Worm (Caenorhabditis elegans): ENCODE measurements around the gene Y43H11AL.1.

ce11 chrII:173679-174078, 58.9 kb downstream of the Y43H11AL.1 start, which contains the start of gene T01D1.7:
- TF ChIP-seq M03D4.4 (tag; optimal IDR thresholded peaks at IDR 0.05) (no peak), lin-13 (tag; optimal IDR thresholded peaks at IDR 0.05) (no peak), snpc-4 (tag; optimal IDR thresholded peaks at IDR 0.05) (no peak), ztf-11 (tag; optimal IDR thresholded peaks at IDR 0.05) (no peak), lin-32 (GFP tag; optimal IDR thresholded peaks at IDR 0.05) (no peak), nhr-12 (tag; optimal IDR thresholded peaks at IDR 0.05) (no peak), ceh-39 (tag; optimal IDR thresholded peaks at IDR 0.05) (no peak), nhr-76 (tag; optimal IDR thresholded peaks at IDR 0.05) (no peak), unc-39 (tag; optimal IDR thresholded peaks at IDR 0.05) (no peak)

Data from whole organism, mixed stage, embryonic.